Fruit fly (Drosophila melanogaster) whole organism, wandering third instar larva: Measurements from ENCODE around the gene Rrp46.

ENCODE experiments used
- Abd-B ChIP-seq: fragments of >200 bp; optimal IDR thresholded peaks from 2 replicates; lab custom pipeline; 2017; ENCODE audit warnings: missing biosample characterization, missing genetic modification characterization
- CG32264 ChIP-seq: fragments of 200-800 bp; sonication (Bioruptor generic); optimal IDR thresholded peaks from 2 replicates; lab custom pipeline; 2016; ENCODE audit warnings: missing biosample characterization, missing genetic modification characterization
- CG9705 ChIP-seq: fragments of 200-800 bp; sonication (Bioruptor generic); optimal IDR thresholded peaks from 2 replicates; lab custom pipeline; 2018; ENCODE audit warnings: missing biosample characterization, mild to moderate bottlenecking, missing genetic modification characterization
- CrebA ChIP-seq: fragments of 200-800 bp; sonication (Bioruptor generic); optimal IDR thresholded peaks from 2 replicates; lab custom pipeline; 2016; ENCODE audit warnings: missing biosample characterization, mild to moderate bottlenecking, missing genetic modification characterization, borderline replicate concordance
- Dfd ChIP-seq: fragments of >200 bp; optimal IDR thresholded peaks from 2 replicates; lab custom pipeline; 2017; ENCODE audit warnings: missing biosample characterization, missing genetic modification characterization
- Dif ChIP-seq: fragments of 200-275, 200-300 bp; sonication (Bioruptor generic); optimal IDR thresholded peaks from 2 replicates; lab custom pipeline; 2018; ENCODE audit warnings: missing biosample characterization, missing genetic modification characterization; ENCODE audit not compliant: partially characterized antibody
- GATAd ChIP-seq: sonication (Bioruptor generic); optimal IDR thresholded peaks from 2 replicates; lab custom pipeline; 2016; ENCODE audit warnings: missing biosample characterization, missing genetic modification characterization
- HLH106 ChIP-seq: fragments of 200-800 bp; optimal IDR thresholded peaks from 3 replicates; lab custom pipeline; 2019; ENCODE audit warnings: missing biosample characterization, mild to moderate bottlenecking, missing genetic modification characterization, moderate library complexity
- Hnf4 ChIP-seq: fragments of 200-800 bp; sonication (Bioruptor generic); optimal IDR thresholded peaks from 2 replicates; lab custom pipeline; 2016; ENCODE audit warnings: missing biosample characterization, mild to moderate bottlenecking, missing genetic modification characterization
- Hr78 ChIP-seq: fragments of >200 bp; optimal IDR thresholded peaks from 2 replicates; lab custom pipeline; 2017; ENCODE audit warnings: missing biosample characterization, missing genetic modification characterization
- Hr83 ChIP-seq: fragments of 200-300 bp; sonication (Bioruptor generic); optimal IDR thresholded peaks from 2 replicates; lab custom pipeline; 2016; ENCODE audit warnings: missing biosample characterization, mild to moderate bottlenecking, missing genetic modification characterization, moderate library complexity; ENCODE audit not compliant: poor library complexity, severe bottlenecking
- Mio ChIP-seq: sonication (Bioruptor generic); optimal IDR thresholded peaks from 2 replicates; lab custom pipeline; 2016; ENCODE audit warnings: missing biosample characterization, missing genetic modification characterization
- Myc ChIP-seq: fragments of >200 bp; optimal IDR thresholded peaks from 2 replicates; lab custom pipeline; 2017
- N ChIP-seq: fragments of >200 bp; optimal IDR thresholded peaks from 2 replicates; lab custom pipeline; 2018; ENCODE audit warnings: missing biosample characterization, missing external identifiers, missing genetic modification characterization
- OdsH ChIP-seq: fragments of 200-800 bp; sonication (Bioruptor generic); optimal IDR thresholded peaks from 2 replicates; lab custom pipeline; 2016; ENCODE audit warnings: missing biosample characterization, mild to moderate bottlenecking, missing genetic modification characterization
- Rel ChIP-seq, 2 experiments: fragments of 200-800 bp; sonication (Bioruptor generic) in 1 of 2; optimal IDR thresholded peaks; 2 replicates in 1 of 2; 3 replicates in 1 of 2; lab custom pipeline; 2016 to 2019; ENCODE audit warnings: mild to moderate bottlenecking in 2 of 2, missing biosample characterization in 2 of 2, missing genetic modification characterization in 2 of 2, moderate library complexity in 1 of 2
- Sp1 ChIP-seq: fragments of 200-800 bp; sonication (Bioruptor generic); optimal IDR thresholded peaks from 3 replicates; lab custom pipeline; 2019; ENCODE audit warnings: missing biosample characterization, mild to moderate bottlenecking, missing genetic modification characterization, moderate library complexity
- Vsx2 ChIP-seq: fragments of 200-300, 225-300 bp; sonication (Bioruptor generic); optimal IDR thresholded peaks from 2 replicates; lab custom pipeline; 2018; ENCODE audit warnings: missing biosample characterization, missing genetic modification characterization; ENCODE audit not compliant: partially characterized antibody
- br ChIP-seq: fragments of 200-800 bp; sonication (Bioruptor generic); optimal IDR thresholded peaks from 2 replicates; lab custom pipeline; 2016; ENCODE audit warnings: missing biosample characterization, missing genetic modification characterization
- brk ChIP-seq: fragments of 200-800 bp; sonication (Bioruptor generic); optimal IDR thresholded peaks from 2 replicates; lab custom pipeline; 2016; ENCODE audit warnings: missing biosample characterization, mild to moderate bottlenecking, missing genetic modification characterization
- dl ChIP-seq, 2 experiments: fragments of 175-275, 200-275 bp in 1 of 2; fragments of 200-275 bp in 1 of 2; sonication (Bioruptor generic); optimal IDR thresholded peaks; lab custom pipeline; 2018; ENCODE audit warnings: mild to moderate bottlenecking in 2 of 2, missing biosample characterization in 2 of 2, missing genetic modification characterization in 2 of 2, moderate library complexity in 2 of 2; ENCODE audit not compliant: partially characterized antibody in 2 of 2, insufficient read depth in 1 of 2
- dmrt93B ChIP-seq: fragments of 200-800 bp; sonication (Bioruptor generic); optimal IDR thresholded peaks from 2 replicates; lab custom pipeline; 2018; ENCODE audit warnings: missing biosample characterization, mild to moderate bottlenecking, missing genetic modification characterization
- dsf ChIP-seq: sonication (Bioruptor generic); optimal IDR thresholded peaks from 2 replicates; lab custom pipeline; 2016; ENCODE audit warnings: missing biosample characterization, missing genetic modification characterization, borderline replicate concordance
- ey ChIP-seq: fragments of 200-800 bp; sonication (Bioruptor generic); optimal IDR thresholded peaks from 2 replicates; lab custom pipeline; 2016; ENCODE audit warnings: missing biosample characterization, missing genetic modification characterization
- foxo ChIP-seq, 2 experiments: fragments of 200-800 bp; sonication (Bioruptor generic); optimal IDR thresholded peaks; 2 replicates in 1 of 2; 3 replicates in 1 of 2; lab custom pipeline; 2016 to 2017; ENCODE audit warnings: missing biosample characterization in 2 of 2, missing genetic modification characterization in 2 of 2
- fru ChIP-seq: fragments of 200-800 bp; sonication (Bioruptor generic); optimal IDR thresholded peaks from 3 replicates; lab custom pipeline; 2016; ENCODE audit warnings: missing biosample characterization, mild to moderate bottlenecking, missing genetic modification characterization
- h ChIP-seq: fragments of 200-800 bp; sonication (Bioruptor generic); optimal IDR thresholded peaks from 3 replicates; lab custom pipeline; 2016; ENCODE audit warnings: missing biosample characterization, mild to moderate bottlenecking, missing genetic modification characterization
- jim ChIP-seq: fragments of 175-275, 200-325 bp; sonication (Bioruptor generic); optimal IDR thresholded peaks from 2 replicates; lab custom pipeline; 2016; ENCODE audit warnings: missing biosample characterization, mild to moderate bottlenecking, missing genetic modification characterization
- lola ChIP-seq: fragments of >200 bp; optimal IDR thresholded peaks from 2 replicates; lab custom pipeline; 2017; ENCODE audit warnings: missing biosample characterization, missing genetic modification characterization
- pan ChIP-seq: fragments of >200 bp; optimal IDR thresholded peaks from 2 replicates; lab custom pipeline; 2017
- psq ChIP-seq: fragments of 200-800 bp; sonication (Bioruptor generic); optimal IDR thresholded peaks from 3 replicates; lab custom pipeline; 2017; ENCODE audit warnings: missing biosample characterization, mild to moderate bottlenecking, missing genetic modification characterization, moderate library complexity
- rgr ChIP-seq: fragments of 200-800 bp; sonication (Bioruptor generic); optimal IDR thresholded peaks from 3 replicates; lab custom pipeline; 2016; ENCODE audit warnings: missing biosample characterization, mild to moderate bottlenecking, missing genetic modification characterization
- sv ChIP-seq: fragments of 200-800 bp; sonication (Bioruptor generic); optimal IDR thresholded peaks from 3 replicates; lab custom pipeline; 2016; ENCODE audit warnings: missing biosample characterization, missing genetic modification characterization
- tai ChIP-seq: sonication (Bioruptor generic); optimal IDR thresholded peaks from 2 replicates; lab custom pipeline; 2016; ENCODE audit warnings: missing biosample characterization, missing genetic modification characterization
- usp ChIP-seq: fragments of >200 bp; optimal IDR thresholded peaks from 2 replicates; lab custom pipeline; 2017; ENCODE audit warnings: missing biosample characterization, missing genetic modification characterization
- woc ChIP-seq: sonication (Bioruptor generic); optimal IDR thresholded peaks from 2 replicates; lab custom pipeline; 2016; ENCODE audit warnings: missing biosample characterization, mild to moderate bottlenecking, missing genetic modification characterization

The Rrp46 gene

dm6 chr3R:10431089-10431488 lies 18.0 kb downstream of the Rrp46 start:
- no peak for TF ChIP-seq Abd-B (GFP tag; lab: Kevin White, UChicago)
- no peak for TF ChIP-seq dmrt93B (GFP tag; lab: Kevin White, UChicago)
- TF ChIP-seq dl (GFP tag; optimal IDR thresholded peaks at IDR 0.05; lab: Kevin White, UChicago; ENCODE audit: insufficient read depth in 1 of 2, partially characterized antibody in 2 of 2) = no peak
- no peak for TF ChIP-seq HLH106 (tag; lab: Kevin White, UChicago)

dm6 chr3R:10433408-10433980 lies 20.4 kb downstream of the Rrp46 start:
- no peak for TF ChIP-seq h (GFP tag; lab: Kevin White, UChicago)
- TF ChIP-seq Dfd (GFP tag; lab: Kevin White, UChicago) = peak; percentile 61
- TF ChIP-seq psq (GFP tag; lab: Kevin White, UChicago) = no peak
- no peak for TF ChIP-seq CG9705 (GFP tag; lab: Kevin White, UChicago)
- TF ChIP-seq fru (GFP tag; lab: Kevin White, UChicago) = no peak
- no peak for TF ChIP-seq lola
- no peak for TF ChIP-seq br (GFP tag; lab: Kevin White, UChicago)
- TF ChIP-seq dl (GFP tag; optimal IDR thresholded peaks at IDR 0.05; lab: Kevin White, UChicago; ENCODE audit: insufficient read depth in 1 of 2, partially characterized antibody in 2 of 2) = no peak

dm6 chr3R:10434489-10434888 lies 21.4 kb downstream of the Rrp46 start, which contains the start of gene Cyp12e1:
Gene Cyp12e1, plus strand, starts transcription at chr3R:10434789.
- TF ChIP-seq Mio (GFP tag; lab: Kevin White, UChicago) = no peak
- TF ChIP-seq tai (GFP tag; lab: Kevin White, UChicago) = no peak
- no peak for TF ChIP-seq Hr83 (GFP tag; lab: Kevin White, UChicago)
- TF ChIP-seq CrebA (GFP tag; lab: Kevin White, UChicago) = peak; percentile 53
- no peak for TF ChIP-seq Rel (GFP tag; optimal IDR thresholded peaks at IDR 0.05; lab: Kevin White, UChicago)
- TF ChIP-seq Rel (tag; optimal IDR thresholded peaks at IDR 0.05; lab: Kevin White, UChicago) = no peak
- TF ChIP-seq woc (GFP tag; lab: Kevin White, UChicago) = no peak

dm6 chr3R:10436989-10437388 lies 23.9 kb downstream of the Rrp46 start:
- TF ChIP-seq Myc (peak; percentile 52), Abd-B (GFP tag; lab: Kevin White, UChicago) (no peak), pan (no peak)

- TF ChIP-seq Hr83 (GFP tag; lab: Kevin White, UChicago) (no peak), foxo (GFP tag; optimal IDR thresholded peaks at IDR 0.05; lab: Kevin White, UChicago) (peak in 1 of 2 experiments; percentile 26)
Observed at dm6 chr3R:10448957-10449356, 35.9 kb downstream of the Rrp46 start.

dm6 chr3R:10454909-10455308 lies 41.8 kb downstream of the Rrp46 start:
- TF ChIP-seq Vsx2 (GFP tag; lab: Kevin White, UChicago) (no peak), rgr (GFP tag; lab: Kevin White, UChicago) (peak; percentile 30), ey (peak; percentile 27), usp (GFP tag; lab: Kevin White, UChicago) (no peak), Hnf4 (no peak), psq (GFP tag; lab: Kevin White, UChicago) (peak; percentile 38), dl (GFP tag; optimal IDR thresholded peaks at IDR 0.05; lab: Kevin White, UChicago; ENCODE audit: insufficient read depth in 1 of 2, partially characterized antibody in 2 of 2) (no peak), brk (GFP tag; lab: Kevin White, UChicago) (no peak), Rel (GFP tag; optimal IDR thresholded peaks at IDR 0.05; lab: Kevin White, UChicago) (no peak), Rel (tag; optimal IDR thresholded peaks at IDR 0.05; lab: Kevin White, UChicago) (no peak), CG9705 (GFP tag; lab: Kevin White, UChicago) (no peak), sv (GFP tag; lab: Kevin White, UChicago) (no peak), CrebA (GFP tag; lab: Kevin White, UChicago) (no peak), Hr83 (GFP tag; lab: Kevin White, UChicago) (no peak), GATAd (GFP tag; lab: Kevin White, UChicago) (no peak), jim (GFP tag; lab: Kevin White, UChicago) (no peak), Sp1 (GFP tag; lab: Kevin White, UChicago) (peak; percentile 22), Abd-B (GFP tag; lab: Kevin White, UChicago) (no peak), Myc (no peak), CG32264 (no peak), Dfd (GFP tag; lab: Kevin White, UChicago) (no peak), HLH106 (tag; lab: Kevin White, UChicago) (peak; percentile 62), dsf (no peak), Dif (no peak), N (GFP tag; lab: Kevin White, UChicago) (no peak), fru (GFP tag; lab: Kevin White, UChicago) (peak; percentile 46), Hr78 (GFP tag; lab: Kevin White, UChicago) (no peak), Mio (GFP tag; lab: Kevin White, UChicago) (no peak), OdsH (GFP tag; lab: Kevin White, UChicago) (peak; percentile 17), h (GFP tag; lab: Kevin White, UChicago) (peak; percentile 70), br (GFP tag; lab: Kevin White, UChicago) (no peak), dmrt93B (GFP tag; lab: Kevin White, UChicago) (peak; percentile 30), woc (GFP tag; lab: Kevin White, UChicago) (peak; percentile 16)
